Fruit fly (Drosophila melanogaster): ENCODE results near the gene Elba2.

Gene Elba2

DNA sequence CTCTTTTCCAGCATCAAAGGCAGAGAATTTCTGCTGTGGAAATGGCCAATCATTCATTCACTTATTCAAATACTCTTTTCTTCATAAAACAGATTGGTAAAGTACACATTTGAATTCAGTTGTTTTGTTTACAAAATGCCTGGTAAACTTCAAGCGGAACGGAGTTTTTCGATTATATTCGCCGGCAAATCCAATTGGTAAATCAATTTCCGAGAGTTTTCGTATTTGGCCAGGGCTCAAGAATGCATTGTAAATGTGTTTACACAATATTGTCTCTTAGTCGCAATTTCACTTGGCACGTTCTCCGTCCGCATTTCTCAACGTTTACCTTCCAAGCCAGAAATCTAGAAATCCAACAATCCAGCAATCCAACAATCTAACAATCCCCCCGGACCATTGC lies 42.4 kb downstream of the Elba2 start, which contains the start of gene CG43403:
Gene CG43403 (plus strand): TSS at position 301 of the 400 bp plus-strand sequence.
- no peak for TF ChIP-seq CG17801 (GFP tag; optimal IDR thresholded peaks at IDR 0.05; ENCODE audit: partially characterized antibody)

DNA sequence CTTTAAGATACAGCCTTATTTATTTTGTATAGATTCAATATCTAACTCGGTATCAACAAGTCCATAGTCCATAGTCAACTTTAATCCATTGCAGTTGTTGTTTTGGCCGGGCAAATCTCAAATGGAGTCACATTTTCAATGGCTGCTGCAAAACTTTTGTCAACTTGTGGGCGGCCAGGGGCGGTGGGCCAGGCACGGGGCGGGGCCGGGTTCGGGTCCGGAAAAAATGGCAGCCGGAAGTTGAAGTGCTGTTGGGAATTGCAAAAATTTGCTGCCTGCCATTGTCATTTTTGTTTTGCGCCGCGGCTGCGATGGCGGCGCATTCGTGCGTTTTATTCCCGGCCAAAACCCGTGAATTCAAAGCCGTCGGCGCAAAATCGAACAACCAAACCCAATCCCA lies 46.5 kb downstream of the Elba2 start:
- no peak for TF ChIP-seq CG17801 (GFP tag; optimal IDR thresholded peaks at IDR 0.05; ENCODE audit: partially characterized antibody)

DNA sequence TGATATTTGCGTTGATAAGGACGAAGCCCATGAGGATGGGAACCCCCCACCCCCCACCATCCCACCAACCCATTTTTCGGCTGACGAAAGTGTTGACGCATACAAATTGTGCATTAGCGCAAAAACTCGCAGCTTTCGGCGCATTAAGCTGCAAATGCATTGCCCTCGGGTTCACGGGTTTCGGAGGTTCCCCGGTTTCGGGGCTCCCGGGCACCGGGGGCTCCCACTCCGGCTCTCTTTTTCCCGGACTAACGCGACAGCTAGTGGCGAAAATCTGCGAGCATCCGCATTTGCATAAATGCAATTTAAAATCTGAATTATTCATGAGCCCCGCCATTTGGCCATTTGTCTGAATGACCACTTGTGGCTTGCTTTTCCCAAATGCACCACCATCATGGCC lies 50.0 kb downstream of the Elba2 start:
- no peak for TF ChIP-seq CG17801 (GFP tag; optimal IDR thresholded peaks at IDR 0.05; ENCODE audit: partially characterized antibody)

DNA sequence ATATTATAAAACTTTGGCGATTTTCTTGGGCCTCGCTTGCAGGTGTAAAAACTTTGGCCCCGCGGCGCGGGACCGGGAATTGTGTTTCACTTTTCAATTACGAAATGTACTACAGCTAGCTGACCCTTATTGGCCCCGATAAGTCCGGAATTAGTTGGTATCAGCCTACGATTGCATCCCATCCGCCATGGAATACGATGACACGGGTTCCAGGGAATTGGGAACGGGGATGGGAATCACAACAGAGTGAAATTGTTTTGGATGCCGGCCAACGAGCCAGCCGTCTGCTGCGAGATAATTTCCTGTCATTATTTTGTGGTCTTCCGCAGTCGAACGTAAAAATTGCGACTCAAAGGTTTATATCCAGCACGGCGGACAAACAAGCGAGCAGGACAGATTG lies 51.3 kb downstream of the Elba2 start:
- no peak for TF ChIP-seq CG17801 (GFP tag; optimal IDR thresholded peaks at IDR 0.05; ENCODE audit: partially characterized antibody)
